Worm (Caenorhabditis elegans) whole organism, late embryonic: ENCODE results near the gene ogt-1.

ENCODE experiments used
- C38D4.7 ChIP-seq: fragments of 200-800 bp; sonication (Bioruptor generic); optimal IDR thresholded peaks from 2 replicates; lab custom pipeline; 2018; ENCODE audit warnings: mild to moderate bottlenecking, missing genetic modification characterization, moderate library complexity, missing compliant biosample characterization
- K02D7.2 ChIP-seq: sonication (generic microtip); optimal IDR thresholded peaks from 2 replicates; lab custom pipeline; 2017; ENCODE audit warnings: mild to moderate bottlenecking, missing genetic modification characterization, missing compliant biosample characterization
- K09A11.1 ChIP-seq: sonication (generic microtip); optimal IDR thresholded peaks from 2 replicates; lab custom pipeline; 2017; ENCODE audit warnings: antibody characterized with exemption, mild to moderate bottlenecking, missing genetic modification characterization, missing compliant biosample characterization; ENCODE audit not compliant: insufficient read depth
- T23F11.4 ChIP-seq: fragments of 200-800 bp; sonication (Bioruptor generic); optimal IDR thresholded peaks from 2 replicates; lab custom pipeline; 2018; ENCODE audit warnings: mild to moderate bottlenecking, missing genetic modification characterization, missing compliant biosample characterization
- Y22D7AL.16 ChIP-seq: sonication (generic microtip); optimal IDR thresholded peaks from 2 replicates; lab custom pipeline; 2016; ENCODE audit warnings: missing genetic modification characterization, missing compliant biosample characterization
- ahr-1 ChIP-seq: sonication (generic microtip); optimal IDR thresholded peaks from 2 replicates; lab custom pipeline; 2016; ENCODE audit warnings: missing genetic modification characterization, missing compliant biosample characterization
- ceh-14 ChIP-seq: sonication (generic microtip); optimal IDR thresholded peaks from 2 replicates; lab custom pipeline; 2016; ENCODE audit warnings: missing genotype, missing genetic modification characterization, missing compliant biosample characterization
- ceh-19 ChIP-seq: fragments of 200-800 bp; sonication (Bioruptor generic); optimal IDR thresholded peaks from 2 replicates; lab custom pipeline; 2018; ENCODE audit warnings: mild to moderate bottlenecking, missing genetic modification characterization, missing compliant biosample characterization
- ceh-2 ChIP-seq: sonication (generic microtip); optimal IDR thresholded peaks from 2 replicates; lab custom pipeline; 2016; ENCODE audit warnings: missing genotype, missing genetic modification characterization, missing compliant biosample characterization
- ceh-22 ChIP-seq: sonication (generic microtip); optimal IDR thresholded peaks from 2 replicates; lab custom pipeline; 2017; ENCODE audit warnings: missing biosample characterization, missing genetic modification characterization
- ceh-24 ChIP-seq: sonication (generic microtip); optimal IDR thresholded peaks from 2 replicates; lab custom pipeline; 2016; ENCODE audit warnings: mild to moderate bottlenecking, missing genetic modification characterization, missing compliant biosample characterization
- ceh-30 ChIP-seq: fragments of 150-350 bp; optimal IDR thresholded peaks from 2 replicates; lab custom pipeline; 2014; ENCODE audit warnings: missing biosample characterization, missing genetic modification characterization
- ceh-34 ChIP-seq: sonication (generic microtip); optimal IDR thresholded peaks from 2 replicates; lab custom pipeline; 2016; ENCODE audit warnings: mild to moderate bottlenecking, missing genetic modification characterization, missing compliant biosample characterization
- ceh-45 ChIP-seq: fragments of 200-800 bp; sonication (Bioruptor generic); IDR thresholded peaks from 2 replicates; pipeline ENCODE4 v1.3.6; 2022; ENCODE audit warnings: missing genetic modification reagents, missing genetic modification characterization, missing compliant biosample characterization
- ceh-48 ChIP-seq: sonication (generic microtip); optimal IDR thresholded peaks from 2 replicates; lab custom pipeline; 2016; ENCODE audit warnings: missing genetic modification characterization, inconsistent platforms, missing compliant biosample characterization
- ceh-6 ChIP-seq: fragments of 200-800 bp; sonication (Bioruptor generic); optimal IDR thresholded peaks from 2 replicates; lab custom pipeline; 2018; ENCODE audit warnings: mild to moderate bottlenecking, missing genetic modification characterization, missing compliant biosample characterization
- che-1 ChIP-seq: sonication (generic microtip); optimal IDR thresholded peaks from 2 replicates; lab custom pipeline; 2016; ENCODE audit warnings: mild to moderate bottlenecking, missing genetic modification characterization, missing compliant biosample characterization
- dmd-4 ChIP-seq: sonication (generic microtip); optimal IDR thresholded peaks from 2 replicates; lab custom pipeline; 2016; ENCODE audit warnings: borderline replicate concordance, missing genetic modification characterization, missing compliant biosample characterization
- dve-1 ChIP-seq: sonication (generic microtip); optimal IDR thresholded peaks from 2 replicates; lab custom pipeline; 2017; ENCODE audit warnings: antibody characterized with exemption, mild to moderate bottlenecking, missing genetic modification characterization, missing compliant biosample characterization
- elt-4 ChIP-seq: sonication (generic microtip); optimal IDR thresholded peaks from 2 replicates; lab custom pipeline; 2016; ENCODE audit warnings: missing genetic modification characterization, missing compliant biosample characterization
- eyg-1 ChIP-seq: sonication (generic microtip); optimal IDR thresholded peaks from 2 replicates; lab custom pipeline; 2016; ENCODE audit warnings: missing genotype, missing genetic modification characterization, missing compliant biosample characterization
- fkh-10 ChIP-seq: fragments of 150-350 bp; optimal IDR thresholded peaks from 2 replicates; lab custom pipeline; 2014; ENCODE audit warnings: missing biosample characterization, missing genetic modification reagents, missing genetic modification characterization
- fkh-6 ChIP-seq: sonication (generic microtip); optimal IDR thresholded peaks from 2 replicates; lab custom pipeline; 2016; ENCODE audit warnings: missing genetic modification characterization, missing compliant biosample characterization
- gmeb-2 ChIP-seq: sonication (generic microtip); optimal IDR thresholded peaks from 2 replicates; lab custom pipeline; 2016; ENCODE audit warnings: missing genetic modification characterization, inconsistent platforms, missing compliant biosample characterization
- hlh-13 ChIP-seq: fragments of 200-800 bp; sonication (Bioruptor generic); optimal IDR thresholded peaks from 2 replicates; lab custom pipeline; 2018; ENCODE audit warnings: mild to moderate bottlenecking, missing genetic modification characterization, missing compliant biosample characterization
- hlh-15 ChIP-seq: sonication (generic microtip); optimal IDR thresholded peaks from 2 replicates; lab custom pipeline; 2016; ENCODE audit warnings: missing genetic modification characterization, missing compliant biosample characterization
- hlh-6 ChIP-seq: sonication (generic microtip); optimal IDR thresholded peaks from 2 replicates; lab custom pipeline; 2016; ENCODE audit warnings: missing genotype, missing genetic modification characterization, missing compliant biosample characterization
- hlh-8 ChIP-seq: sonication (generic microtip); optimal IDR thresholded peaks from 2 replicates; lab custom pipeline; 2016; ENCODE audit warnings: missing genotype, missing genetic modification characterization, missing compliant biosample characterization
- mec-3 ChIP-seq: sonication (generic microtip); optimal IDR thresholded peaks from 2 replicates; lab custom pipeline; 2016; ENCODE audit warnings: borderline replicate concordance, missing genetic modification characterization, missing compliant biosample characterization
- nfya-1 ChIP-seq: sonication (generic microtip); optimal IDR thresholded peaks from 2 replicates; lab custom pipeline; 2017; ENCODE audit warnings: missing genetic modification characterization, mild to moderate bottlenecking, missing compliant biosample characterization, antibody characterized with exemption, moderate library complexity
- nhr-11 ChIP-seq: fragments of 150-350 bp; optimal IDR thresholded peaks from 2 replicates; lab custom pipeline; 2014; ENCODE audit warnings: missing biosample characterization, missing genetic modification characterization
- npax-4 ChIP-seq: sonication (generic microtip); optimal IDR thresholded peaks from 2 replicates; lab custom pipeline; 2016; ENCODE audit warnings: missing genetic modification characterization, missing compliant biosample characterization
- pat-9 ChIP-seq: fragments of 200-800 bp; sonication (Bioruptor generic); optimal IDR thresholded peaks from 2 replicates; lab custom pipeline; 2018; ENCODE audit warnings: mild to moderate bottlenecking, missing genetic modification characterization, moderate library complexity, missing compliant biosample characterization
- pax-1 ChIP-seq: fragments of 150-350 bp; optimal IDR thresholded peaks from 2 replicates; lab custom pipeline; 2014; ENCODE audit warnings: missing biosample characterization, missing genetic modification characterization
- pha-2 ChIP-seq: sonication (generic microtip); optimal IDR thresholded peaks from 2 replicates; lab custom pipeline; 2017; ENCODE audit warnings: mild to moderate bottlenecking, missing genetic modification characterization, missing compliant biosample characterization
- pha-4 ChIP-seq: fragments of 150-350 bp; optimal IDR thresholded peaks from 2 replicates; lab custom pipeline; 2018; ENCODE audit warnings: missing biosample characterization, missing genetic modification reagents, missing genetic modification characterization
- pqm-1 ChIP-seq: sonication (generic microtip); optimal IDR thresholded peaks from 2 replicates; lab custom pipeline; 2016; ENCODE audit warnings: missing genetic modification characterization, missing compliant biosample characterization
- sox-4 ChIP-seq: sonication (generic microtip); optimal IDR thresholded peaks from 2 replicates; lab custom pipeline; 2017; ENCODE audit warnings: mild to moderate bottlenecking, missing genetic modification characterization, inconsistent platforms, missing compliant biosample characterization
- syd-9 ChIP-seq: sonication (generic microtip); optimal IDR thresholded peaks from 2 replicates; lab custom pipeline; 2016; ENCODE audit warnings: mild to moderate bottlenecking, missing genetic modification characterization, moderate library complexity, missing compliant biosample characterization
- tbx-2 ChIP-seq: sonication (generic microtip); optimal IDR thresholded peaks from 2 replicates; lab custom pipeline; 2016; ENCODE audit warnings: missing genetic modification characterization, missing compliant biosample characterization
- unc-55 ChIP-seq: sonication (generic microtip); optimal IDR thresholded peaks from 2 replicates; lab custom pipeline; 2017; ENCODE audit warnings: missing biosample characterization, missing genetic modification reagents, missing genetic modification characterization
- ztf-16 ChIP-seq: sonication (generic microtip); optimal IDR thresholded peaks from 2 replicates; lab custom pipeline; 2017; ENCODE audit warnings: missing genetic modification characterization, missing compliant biosample characterization

ogt-1 gene

DNA sequence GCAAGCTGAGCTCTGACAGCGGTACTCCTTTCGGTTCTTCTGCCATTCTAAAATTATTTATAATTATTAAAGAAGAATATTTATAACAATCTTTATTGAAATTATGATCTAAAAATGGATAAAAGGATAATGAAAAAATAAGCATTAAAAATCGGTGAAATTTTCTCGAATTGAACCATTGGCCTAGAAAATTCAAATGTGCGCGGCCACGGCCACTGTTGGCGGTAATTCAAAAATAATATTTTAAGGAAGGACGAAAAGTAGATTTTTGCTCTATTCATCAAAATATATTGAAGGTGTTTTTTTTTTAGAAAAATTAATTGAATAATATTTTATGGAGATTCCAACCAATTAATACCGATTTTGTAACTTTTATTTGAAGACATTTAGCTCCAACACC, 45.2 kb upstream of the ogt-1 start, which contains the start of gene pfd-5 (continued):
- TF ChIP-seq che-1 (tag; lab: Kevin White, UChicago), result peak; percentile 5
- TF ChIP-seq ceh-34 (tag; lab: Kevin White, UChicago), result no peak
- TF ChIP-seq fkh-10, result no peak
- no peak for TF ChIP-seq elt-4 (tag; lab: Kevin White, UChicago)
- no peak for TF ChIP-seq dve-1 (tag; lab: Kevin White, UChicago)
- TF ChIP-seq pha-4, result no peak
- TF ChIP-seq tbx-2, result peak; percentile 87
- no peak for TF ChIP-seq pax-1 (tag; lab: Kevin White, UChicago)
- TF ChIP-seq ceh-48 (tag; lab: Kevin White, UChicago), result no peak
- no peak for TF ChIP-seq ceh-6
- no peak for TF ChIP-seq ceh-22 (tag; lab: Kevin White, UChicago)
- peak; percentile 11 for TF ChIP-seq hlh-15 (tag; lab: Kevin White, UChicago)
- TF ChIP-seq C38D4.7, result no peak
- TF ChIP-seq dmd-4 (tag; lab: Kevin White, UChicago), result no peak
- TF ChIP-seq pha-2 (tag; lab: Kevin White, UChicago), result peak; percentile 34
- TF ChIP-seq sox-4 (tag; lab: Kevin White, UChicago), result no peak
- peak; percentile 95 for TF ChIP-seq ceh-2
- no peak for TF ChIP-seq T23F11.4 (GFP tag; lab: Kevin White, UChicago)
- peak; percentile 47 for TF ChIP-seq fkh-6 (tag; lab: Kevin White, UChicago)
- no peak for TF ChIP-seq ceh-19 (GFP tag; lab: Kevin White, UChicago)
- peak; percentile 9 for TF ChIP-seq hlh-6
- TF ChIP-seq hlh-13, result no peak
- peak; percentile 29 for TF ChIP-seq eyg-1 (tag; lab: Kevin White, UChicago)
- no peak for TF ChIP-seq npax-4 (tag; lab: Kevin White, UChicago)
- TF ChIP-seq, all 69 proteins: peak for 30

DNA sequence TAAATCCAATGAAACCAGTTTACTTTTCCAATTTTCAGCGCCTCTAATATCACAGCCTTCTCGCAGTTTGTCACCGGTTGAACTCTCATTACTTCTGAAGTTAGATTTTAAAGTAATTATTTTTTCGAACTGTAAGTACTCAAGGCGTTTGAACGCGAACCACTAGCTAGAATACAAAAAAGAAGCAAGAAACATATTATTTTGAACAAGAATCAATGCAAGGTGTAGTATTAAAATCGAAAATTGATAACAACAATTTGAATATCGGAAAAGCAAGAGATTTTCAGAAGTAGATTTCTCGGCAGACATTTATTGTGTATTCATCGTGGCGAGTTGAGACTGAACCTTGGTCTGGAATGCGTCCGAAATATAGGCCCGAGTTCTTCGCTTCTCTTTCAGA, 44.4 kb upstream of the ogt-1 start, which contains the start of gene exos-9:
Gene exos-9 (minus strand): TSS at position 101 of the 400 bp plus-strand sequence.
- TF ChIP-seq sox-4 (tag; lab: Kevin White, UChicago) (no peak), mec-3 (tag; lab: Kevin White, UChicago) (no peak), Y22D7AL.16 (no peak), unc-55 (GFP tag; lab: Kevin White, UChicago) (no peak), ceh-24 (tag; lab: Kevin White, UChicago) (no peak), K02D7.2 (no peak), K09A11.1 (tag; lab: Kevin White, UChicago) (no peak)

DNA sequence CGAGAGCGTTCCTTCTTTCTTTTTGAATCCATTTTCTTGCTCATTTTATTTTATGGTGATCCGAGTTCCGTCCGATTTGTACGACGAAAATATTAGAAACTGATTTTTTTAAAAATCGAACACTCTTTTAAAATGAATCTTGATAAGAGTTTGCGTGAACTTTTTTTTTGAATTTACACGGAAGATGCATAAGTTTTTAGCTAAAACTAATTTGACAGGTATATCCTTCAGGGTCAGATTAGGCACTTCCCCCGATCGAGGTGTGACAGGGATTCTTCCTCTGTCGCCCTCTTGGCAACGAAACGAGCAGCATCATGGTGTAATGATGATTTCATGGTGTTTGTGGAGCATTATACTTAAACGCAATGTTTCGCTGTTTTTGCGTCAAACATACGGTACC, 41.7 kb upstream of the ogt-1 start, which contains the start of gene F37C12.18:
Gene F37C12.18 (minus strand): TSS at position 101 of the 400 bp plus-strand sequence.
- TF ChIP-seq pqm-1 (no peak), ceh-14 (tag; lab: Kevin White, UChicago) (no peak), C38D4.7 (no peak), ztf-16 (no peak), gmeb-2 (tag; lab: Kevin White, UChicago) (no peak), npax-4 (tag; lab: Kevin White, UChicago) (no peak), pat-9 (tag; lab: Kevin White, UChicago) (no peak), sox-4 (tag; lab: Kevin White, UChicago) (no peak), nfya-1 (no peak), T23F11.4 (GFP tag; lab: Kevin White, UChicago) (no peak), ceh-30 (tag; lab: Kevin White, UChicago) (no peak), ceh-45 (GFP tag; lab: Robert Waterston, UW) (no peak), unc-55 (GFP tag; lab: Kevin White, UChicago) (no peak), ceh-48 (tag; lab: Kevin White, UChicago) (no peak), hlh-8 (tag; lab: Kevin White, UChicago) (no peak), ahr-1 (tag; lab: Kevin White, UChicago) (no peak), syd-9 (no peak), dmd-4 (tag; lab: Kevin White, UChicago) (no peak), nhr-11 (no peak), ceh-19 (GFP tag; lab: Kevin White, UChicago) (no peak)
